Worm (Caenorhabditis elegans) whole organism, L4 larva: ENCODE data around the gene C45G9.11.
A peak's percentile ranks its signal among the peaks of the same experiment; 100 is the strongest.
"Not testable (repeated sequence)": the region's sequence is repeated elsewhere in the genome, so short reads cannot be mapped to it uniquely, and the experiment has no call there.

Experiments
- D1046.2 ChIP-seq: fragments of 200-800 bp; sonication (Bioruptor generic); IDR thresholded peaks from 2 replicates; pipeline ENCODE4 v1.3.6; 2022; ENCODE audit warnings: missing genetic modification characterization, missing compliant biosample characterization
- F26F4.8 ChIP-seq: fragments of 200-800 bp; sonication (Bioruptor generic); conservative IDR thresholded peaks from 2 replicates; pipeline ENCODE4 v1.3.6; 2022; ENCODE audit warnings: missing genetic modification characterization, missing compliant biosample characterization
- F37D6.2 ChIP-seq: sonication (generic microtip); optimal IDR thresholded peaks from 2 replicates; lab custom pipeline; 2016; ENCODE audit warnings: mild to moderate bottlenecking, missing genetic modification characterization, missing compliant biosample characterization
- F49E8.2 ChIP-seq: sonication (generic microtip); optimal IDR thresholded peaks from 2 replicates; lab custom pipeline; 2016; ENCODE audit warnings: missing compliant biosample characterization, mild to moderate bottlenecking, missing genetic modification characterization, borderline replicate concordance
- T20F7.1 ChIP-seq: fragments of 200-800 bp; sonication (Bioruptor generic); optimal IDR thresholded peaks from 2 replicates; lab custom pipeline; 2018; ENCODE audit warnings: mild to moderate bottlenecking, missing genetic modification characterization, missing compliant biosample characterization
- Y5F2A.4 ChIP-seq: fragments of 200-800 bp; sonication (Bioruptor generic); optimal IDR thresholded peaks from 2 replicates; lab custom pipeline; 2018; ENCODE audit warnings: mild to moderate bottlenecking, missing genetic modification characterization, missing compliant biosample characterization
- ZK337.2 ChIP-seq: fragments of 200-800 bp; sonication (Bioruptor generic); IDR thresholded peaks from 2 replicates; pipeline ENCODE4 v1.3.6; 2022; ENCODE audit warnings: missing genetic modification reagents, missing genetic modification characterization, missing compliant biosample characterization
- aha-1 ChIP-seq: fragments of 150-350 bp; peaks from one replicate; lab custom pipeline; 2014; ENCODE audit warnings: missing biosample characterization, missing genetic modification characterization
- arid-1 ChIP-seq: fragments of 200-800 bp; sonication (Bioruptor generic); conservative IDR thresholded peaks from 2 replicates; pipeline ENCODE4 v1.3.6; 2022; ENCODE audit warnings: missing genetic modification reagents, missing genetic modification characterization, missing compliant biosample characterization
- ceh-20 ChIP-seq: fragments of 200-800 bp; sonication (Bioruptor generic); IDR thresholded peaks from 2 replicates; pipeline ENCODE4 v1.3.6; 2022; ENCODE audit warnings: missing genetic modification reagents, missing genetic modification characterization, missing compliant biosample characterization
- ceh-32 ChIP-seq: sonication (generic microtip); optimal IDR thresholded peaks from 2 replicates; lab custom pipeline; 2016; ENCODE audit warnings: mild to moderate bottlenecking, missing genetic modification characterization, missing compliant biosample characterization; ENCODE audit not compliant: poor library complexity
- ceh-44 ChIP-seq: fragments of 200-800 bp; sonication (Bioruptor generic); IDR thresholded peaks from 2 replicates; pipeline ENCODE4 v1.3.6; 2022; ENCODE audit warnings: missing genetic modification reagents, missing genetic modification characterization, missing compliant biosample characterization
- ctbp-1 ChIP-seq: fragments of 200-800 bp; sonication (Bioruptor generic); IDR thresholded peaks from 2 replicates; pipeline ENCODE4 v1.3.6; 2022; ENCODE audit warnings: missing genetic modification reagents, missing genetic modification characterization, missing compliant biosample characterization
- daf-16 ChIP-seq, 3 experiments: sonication (generic microtip); optimal IDR thresholded peaks; 2 replicates each; lab custom pipeline; 2016 to 2017; ENCODE audit warnings: missing genetic modification characterization in 3 of 3, missing genetic modification reagents in 3 of 3, mild to moderate bottlenecking in 2 of 3, missing compliant biosample characterization in 2 of 3, missing biosample characterization in 1 of 3, moderate library complexity in 1 of 3
- dmd-8 ChIP-seq: fragments of 200-800 bp; sonication (Bioruptor generic); IDR thresholded peaks from 2 replicates; pipeline ENCODE4 v1.3.6; 2022; ENCODE audit warnings: missing genetic modification characterization, missing compliant biosample characterization
- dpl-1 ChIP-seq: fragments of 150-350 bp; optimal IDR thresholded peaks from 2 replicates; lab custom pipeline; 2014; ENCODE audit warnings: missing biosample characterization, missing genetic modification reagents, missing genetic modification characterization
- duxl-1 ChIP-seq: sonication (generic microtip); optimal IDR thresholded peaks from 2 replicates; lab custom pipeline; 2016; ENCODE audit warnings: mild to moderate bottlenecking, missing genetic modification characterization, moderate library complexity, missing compliant biosample characterization; ENCODE audit not compliant: poor library complexity
- egl-43 ChIP-seq: fragments of 200-800 bp; sonication (Bioruptor generic); IDR thresholded peaks from 2 replicates; pipeline ENCODE4 v1.3.6; 2022; ENCODE audit warnings: missing genetic modification reagents, missing genetic modification characterization, missing compliant biosample characterization
- fos-1 ChIP-seq: fragments of 150-350 bp; optimal IDR thresholded peaks from 2 replicates; lab custom pipeline; 2014; ENCODE audit warnings: missing biosample characterization, missing genetic modification characterization
- hlh-11 ChIP-seq: fragments of 200-800 bp; sonication (Bioruptor generic); optimal IDR thresholded peaks from 2 replicates; lab custom pipeline; 2018; ENCODE audit warnings: mild to moderate bottlenecking, missing genetic modification characterization, missing compliant biosample characterization
- hmg-1.1 ChIP-seq: fragments of 200-800 bp; sonication (Bioruptor generic); IDR thresholded peaks from 2 replicates; pipeline ENCODE4 v1.3.6; 2022; ENCODE audit warnings: missing genetic modification reagents, missing genetic modification characterization, missing compliant biosample characterization
- jun-1 ChIP-seq: fragments of 150-350 bp; optimal IDR thresholded peaks from 2 replicates; lab custom pipeline; 2014; ENCODE audit warnings: missing biosample characterization, missing genetic modification reagents, missing genetic modification characterization
- lin-29 ChIP-seq: fragments of 200-800 bp; sonication (Bioruptor generic); IDR thresholded peaks from 2 replicates; pipeline ENCODE4 v1.3.6; 2022; ENCODE audit warnings: missing genetic modification reagents, missing genetic modification characterization, missing compliant biosample characterization
- madf-5 ChIP-seq, 2 experiments: fragments of 200-800 bp; sonication (Bioruptor generic); IDR thresholded peaks; 2 replicates each; pipeline ENCODE4 v1.3.6; 2022; ENCODE audit warnings: missing compliant biosample characterization in 2 of 2, missing genetic modification characterization in 2 of 2
- mdl-1 ChIP-seq, 2 experiments: fragments of 150-350 bp in 1 of 2; sonication (generic microtip) in 1 of 2; optimal IDR thresholded peaks; 2 replicates each; lab custom pipeline; 2014 to 2017; ENCODE audit warnings: missing biosample characterization in 2 of 2, missing genetic modification characterization in 2 of 2
- mdt-29 ChIP-seq: fragments of 200-800 bp; sonication (Bioruptor generic); IDR thresholded peaks from 2 replicates; pipeline ENCODE4 v1.3.6; 2022; ENCODE audit warnings: missing genetic modification reagents, missing genetic modification characterization, missing compliant biosample characterization
- mes-2 ChIP-seq: sonication (generic microtip); optimal IDR thresholded peaks from 2 replicates; lab custom pipeline; 2016; ENCODE audit warnings: missing genotype, mild to moderate bottlenecking, missing genetic modification characterization, missing compliant biosample characterization; ENCODE audit not compliant: poor library complexity, severe bottlenecking
- mxl-2 ChIP-seq: fragments of 200-800 bp; sonication (Bioruptor generic); conservative IDR thresholded peaks from 2 replicates; pipeline ENCODE4 v1.3.6; 2022; ENCODE audit warnings: missing genetic modification reagents, missing genetic modification characterization, missing compliant biosample characterization
- mxl-3 ChIP-seq: fragments of 200-800 bp; sonication (Bioruptor generic); optimal IDR thresholded peaks from 2 replicates; lab custom pipeline; 2018; ENCODE audit warnings: mild to moderate bottlenecking, missing genetic modification characterization, missing compliant biosample characterization
- nhr-11 ChIP-seq: fragments of 150-350 bp; optimal IDR thresholded peaks from 2 replicates; lab custom pipeline; 2014; ENCODE audit warnings: missing biosample characterization, missing genetic modification characterization
- nhr-41 ChIP-seq: fragments of 200-800 bp; sonication (Bioruptor generic); IDR thresholded peaks from 2 replicates; pipeline ENCODE4 v1.3.6; 2022; ENCODE audit warnings: missing genetic modification reagents, missing genetic modification characterization, missing compliant biosample characterization
- nhr-6 ChIP-seq: fragments of 150-350 bp; optimal IDR thresholded peaks from 2 replicates; lab custom pipeline; 2014; ENCODE audit warnings: missing biosample characterization, missing genetic modification characterization
- nhr-77 ChIP-seq: fragments of 150-350 bp; optimal IDR thresholded peaks from 2 replicates; lab custom pipeline; 2014; ENCODE audit warnings: missing biosample characterization, missing genetic modification characterization
- pha-4 ChIP-seq, 2 experiments: fragments of 150-350 bp in 1 of 2; fragments of 200-800 bp in 1 of 2; sonication (Bioruptor generic) in 1 of 2; IDR thresholded peaks in 1 of 2; optimal IDR thresholded peaks in 1 of 2; 2 replicates each; pipeline versions ENCODE4 v1.3.6 to Lab custom; 2014 to 2022; ENCODE audit warnings: missing genetic modification characterization in 2 of 2, missing genetic modification reagents in 2 of 2, missing biosample characterization in 1 of 2, missing compliant biosample characterization in 1 of 2
- php-3 ChIP-seq: fragments of 200-800 bp; sonication (Bioruptor generic); IDR thresholded peaks from 2 replicates; pipeline ENCODE4 v1.3.6; 2022; ENCODE audit warnings: missing genetic modification reagents, missing genetic modification characterization, missing compliant biosample characterization
- pqm-1 ChIP-seq: sonication (generic microtip); optimal IDR thresholded peaks from 2 replicates; lab custom pipeline; 2017; ENCODE audit warnings: missing biosample characterization, missing genetic modification characterization
- rbr-2 ChIP-seq: sonication (generic microtip); optimal IDR thresholded peaks from 2 replicates; lab custom pipeline; 2016; ENCODE audit warnings: missing genotype, missing genetic modification characterization, missing compliant biosample characterization
- saeg-2 ChIP-seq: fragments of 200-800 bp; sonication (Bioruptor generic); IDR thresholded peaks from 2 replicates; pipeline ENCODE4 v1.3.6; 2022; ENCODE audit warnings: missing genetic modification reagents, missing genetic modification characterization, missing compliant biosample characterization
- snpc-1.2 ChIP-seq: fragments of 200-800 bp; sonication (Bioruptor generic); IDR thresholded peaks from 2 replicates; pipeline ENCODE4 v1.3.6; 2022; ENCODE audit warnings: missing genetic modification reagents, missing genetic modification characterization, missing compliant biosample characterization
- spr-1 ChIP-seq: sonication (generic microtip); optimal IDR thresholded peaks from 2 replicates; lab custom pipeline; 2016; ENCODE audit warnings: mild to moderate bottlenecking, missing genetic modification characterization, missing compliant biosample characterization
- unc-130 ChIP-seq: sonication (generic microtip); optimal IDR thresholded peaks from 2 replicates; lab custom pipeline; 2016; ENCODE audit warnings: missing genetic modification reagents, missing genetic modification characterization, missing compliant biosample characterization
- unc-62 ChIP-seq, 3 experiments: fragments of 150-350 bp in 1 of 3; sonication (generic microtip); optimal IDR thresholded peaks in 2 of 3; peaks in 1 of 3; 1 replicate in 1 of 3; 2 replicates in 2 of 3; lab custom pipeline; 2014 to 2017; ENCODE audit warnings: missing biosample characterization in 3 of 3, missing genetic modification characterization in 3 of 3, missing genetic modification reagents in 3 of 3, missing genotype in 1 of 3
- vab-7 ChIP-seq: fragments of 200-800 bp; sonication (Bioruptor generic); IDR thresholded peaks from 2 replicates; pipeline ENCODE4 v1.3.6; 2022; ENCODE audit warnings: missing genetic modification reagents, missing genetic modification characterization, missing compliant biosample characterization
- zfp-2 ChIP-seq: sonication (generic microtip); optimal IDR thresholded peaks from 2 replicates; lab custom pipeline; 2016; ENCODE audit warnings: mild to moderate bottlenecking, missing genetic modification characterization, missing compliant biosample characterization
- zip-2 ChIP-seq: fragments of 150-350 bp; optimal IDR thresholded peaks from 2 replicates; lab custom pipeline; 2014; ENCODE audit warnings: missing biosample characterization, missing genetic modification characterization

The C45G9.11 gene

DNA sequence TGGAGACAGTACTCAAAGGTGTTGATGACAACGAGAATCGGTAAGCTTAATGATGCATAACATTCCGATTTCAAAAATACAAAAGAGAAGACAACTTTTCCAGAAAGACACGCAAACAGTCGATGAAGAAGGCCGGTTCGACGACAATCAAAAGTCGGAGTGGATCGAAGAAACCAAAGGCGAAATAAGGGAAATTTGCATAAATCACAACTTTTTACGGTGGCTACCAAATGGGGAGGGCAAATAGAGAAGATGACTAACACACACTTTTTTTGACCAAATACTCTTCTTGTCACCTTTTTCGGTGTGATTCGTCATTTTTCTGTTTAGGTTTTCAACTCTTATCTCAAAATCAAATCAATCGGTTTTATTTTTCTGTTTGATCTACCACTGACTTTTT, 32.4 kb downstream of the C45G9.11 start, which contains the start of gene C45G9.6:
TSS of gene C45G9.6 (plus strand) at position 301 of the 400 bp plus-strand sequence.
- TF ChIP-seq fos-1 (tag; lab: Kevin White, UChicago) (no peak), nhr-41 (GFP tag; lab: Robert Waterston, UW) (no peak), arid-1 (no peak), hmg-1.1 (GFP tag; lab: Robert Waterston, UW) (no peak), ctbp-1 (GFP tag; lab: Robert Waterston, UW) (no peak), php-3 (GFP tag; lab: Robert Waterston, UW) (no peak), pqm-1 (tag; lab: Kevin White, UChicago) (no peak)

- peak; percentile 61 to 78; a peak in 2 of 4 replicates for TF ChIP-seq madf-5 (GFP tag; IDR thresholded peaks at IDR 0.05; lab: Robert Waterston, UW)
- peak; percentile 58; the same call in 1 of the 2 replicates for TF ChIP-seq ZK337.2 (GFP tag; lab: Robert Waterston, UW)
- peak; percentile 70 for TF ChIP-seq Y5F2A.4 (GFP tag; lab: Kevin White, UChicago)
- peak; percentile 19; the same call in 1 of the 2 replicates for TF ChIP-seq nhr-41 (GFP tag; lab: Robert Waterston, UW)
- TF ChIP-seq D1046.2, result 0 out of 2 replicates have a peak, but pooled peaks have one; percentile 52
- peak; percentile 23 for TF ChIP-seq dpl-1
- peak; percentile 47 for TF ChIP-seq duxl-1 (tag; lab: Kevin White, UChicago)
- TF ChIP-seq mxl-2 (GFP tag; lab: Robert Waterston, UW), result peak; percentile 70
- TF ChIP-seq nhr-11 (tag; lab: Kevin White, UChicago), result peak; percentile 50
- TF ChIP-seq rbr-2, result peak; percentile 90
- TF ChIP-seq snpc-1.2 (GFP tag; lab: Robert Waterston, UW), result peak; percentile 81; the same call in 1 of the 2 replicates
- peak; percentile 65; the same call in 1 of the 2 replicates for TF ChIP-seq dmd-8
- peak; percentile 35 for TF ChIP-seq zfp-2 (tag; lab: Kevin White, UChicago)
- peak; percentile 91 for TF ChIP-seq mxl-3
- peak; percentile 84 for TF ChIP-seq F37D6.2
- TF ChIP-seq spr-1 (tag; lab: Kevin White, UChicago), result peak; percentile 81
- TF ChIP-seq zip-2 (tag; lab: Kevin White, UChicago), result peak; percentile 24
- TF ChIP-seq F49E8.2 (tag; lab: Kevin White, UChicago), result peak; percentile 23
- TF ChIP-seq unc-62 (GFP tag; optimal IDR thresholded peaks at IDR 0.05 in 1 of 2; lab: Kevin White, UChicago), result peak in 1 of 2 experiments; percentile 76
- TF ChIP-seq unc-62, pha-4 (tag; optimal IDR thresholded peaks at IDR 0.05; lab: Kevin White, UChicago): not testable (repeated sequence)
- peak; percentile 69 for TF ChIP-seq php-3 (GFP tag; lab: Robert Waterston, UW)
- peak; percentile 72 for TF ChIP-seq vab-7
- peak; percentile 71 to 85 for TF ChIP-seq daf-16 (GFP tag; optimal IDR thresholded peaks at IDR 0.05; lab: Kevin White, UChicago)
- TF ChIP-seq daf-16 (tag; optimal IDR thresholded peaks at IDR 0.05; lab: Kevin White, UChicago), result peak; percentile 25
- peak; percentile 63; the same call in 1 of the 2 replicates for TF ChIP-seq saeg-2
- TF ChIP-seq arid-1, result peak; percentile 92
- TF ChIP-seq lin-29 (GFP tag; lab: Robert Waterston, UW), result peak; percentile 66
- TF ChIP-seq nhr-6 (tag; lab: Kevin White, UChicago), result peak; percentile 23
- TF ChIP-seq jun-1 (tag; lab: Kevin White, UChicago), result peak; percentile 47
- 0 out of 2 replicates have a peak, but pooled peaks have one; percentile 47 for TF ChIP-seq F26F4.8 (GFP tag; lab: Robert Waterston, UW)
- peak; percentile 68; the same call in 1 of the 2 replicates for TF ChIP-seq ceh-44 (GFP tag; lab: Robert Waterston, UW)
- TF ChIP-seq hlh-11, result peak; percentile 76
- peak; percentile 80 for TF ChIP-seq mdt-29 (GFP tag; lab: Robert Waterston, UW)
- TF ChIP-seq pha-4 (GFP tag; IDR thresholded peaks at IDR 0.05; lab: Robert Waterston, UW), result peak; percentile 89
- TF ChIP-seq aha-1, result peak; percentile 93
- TF ChIP-seq unc-130 (GFP tag; lab: Kevin White, UChicago), result peak; percentile 69
- TF ChIP-seq ceh-32 (tag; lab: Kevin White, UChicago), result peak; percentile 47
- TF ChIP-seq nhr-77, result peak; percentile 8
- TF ChIP-seq mes-2 (tag; lab: Kevin White, UChicago), result peak; percentile 76
- peak in 1 of 2 experiments; percentile 70 for TF ChIP-seq mdl-1 (tag; optimal IDR thresholded peaks at IDR 0.05; lab: Kevin White, UChicago)
- TF ChIP-seq egl-43, result peak; percentile 97
- peak; percentile 67 for TF ChIP-seq T20F7.1
- peak; percentile 86 for TF ChIP-seq ceh-20 (GFP tag; lab: Robert Waterston, UW)
Observed at ce11 chrIII:5031375-5031836, 37.1 kb downstream of the C45G9.11 start.
